Worm (Caenorhabditis elegans) whole organism, L3 larva: ENCODE results near the gene T28A11.4.

Experiments
- R02D3.7 ChIP-seq: fragments of 150-350 bp; optimal IDR thresholded peaks from 2 replicates; lab custom pipeline; 2014; ENCODE audit warnings: missing biosample characterization, missing genetic modification characterization
- aly-2 ChIP-seq: fragments of 150-350 bp; optimal IDR thresholded peaks from 2 replicates; lab custom pipeline; 2014; ENCODE audit warnings: missing biosample characterization, missing genetic modification characterization
- ceh-16 ChIP-seq: sonication (generic microtip); optimal IDR thresholded peaks from 2 replicates; lab custom pipeline; 2017; ENCODE audit warnings: missing biosample characterization, missing genetic modification characterization
- ceh-9 ChIP-seq: sonication (generic microtip); optimal IDR thresholded peaks from 2 replicates; lab custom pipeline; 2018; ENCODE audit warnings: missing biosample characterization, missing genetic modification characterization
- daf-12 ChIP-seq: fragments of 150-350 bp; optimal IDR thresholded peaks from 2 replicates; lab custom pipeline; 2014; ENCODE audit warnings: missing biosample characterization, missing genetic modification reagents, missing genetic modification characterization
- egl-27 ChIP-seq: sonication (generic microtip); optimal IDR thresholded peaks from 4 replicates; lab custom pipeline; 2017; ENCODE audit warnings: missing biosample characterization, missing genetic modification reagents, missing genetic modification characterization
- egl-5 ChIP-seq: fragments of 150-350 bp; optimal IDR thresholded peaks from 2 replicates; lab custom pipeline; 2017; ENCODE audit warnings: missing biosample characterization, missing genetic modification reagents, missing genetic modification characterization, inconsistent platforms
- elt-2 ChIP-seq: sonication (generic microtip); optimal IDR thresholded peaks from 2 replicates; lab custom pipeline; 2016; ENCODE audit warnings: missing genetic modification reagents, mild to moderate bottlenecking, missing genetic modification characterization, missing compliant biosample characterization
- fkh-2 ChIP-seq: fragments of 150-350 bp; optimal IDR thresholded peaks from 2 replicates; lab custom pipeline; 2014; ENCODE audit warnings: missing biosample characterization, missing genetic modification reagents, missing genetic modification characterization
- fos-1 ChIP-seq: fragments of 150-350 bp; optimal IDR thresholded peaks from 2 replicates; lab custom pipeline; 2014; ENCODE audit warnings: missing biosample characterization, missing genetic modification characterization
- hmg-11 ChIP-seq: sonication (generic microtip); optimal IDR thresholded peaks from 2 replicates; lab custom pipeline; 2016; ENCODE audit warnings: missing genetic modification characterization, missing compliant biosample characterization
- lin-15B ChIP-seq: fragments of 150-350 bp; optimal IDR thresholded peaks from 2 replicates; lab custom pipeline; 2014; ENCODE audit warnings: missing biosample characterization, missing genetic modification characterization
- lin-39 ChIP-seq: fragments of 150-350 bp; optimal IDR thresholded peaks from 2 replicates; lab custom pipeline; 2018; ENCODE audit warnings: missing biosample characterization, missing genetic modification reagents, missing genetic modification characterization
- lsy-12 ChIP-seq: sonication (generic microtip); optimal IDR thresholded peaks from 2 replicates; lab custom pipeline; 2016; ENCODE audit warnings: mild to moderate bottlenecking, missing genetic modification characterization, missing compliant biosample characterization
- mdl-1 ChIP-seq: fragments of 150-350 bp; optimal IDR thresholded peaks from 2 replicates; lab custom pipeline; 2014; ENCODE audit warnings: missing biosample characterization, missing genetic modification characterization
- mml-1 ChIP-seq: fragments of 150-350 bp; sonication (generic microtip); optimal IDR thresholded peaks from 3 replicates; lab custom pipeline; 2014; ENCODE audit warnings: missing biosample characterization, missing genetic modification characterization
- nfya-1 ChIP-seq: sonication (generic microtip); optimal IDR thresholded peaks from 2 replicates; lab custom pipeline; 2017; ENCODE audit warnings: missing genetic modification characterization, mild to moderate bottlenecking, missing compliant biosample characterization, antibody characterized with exemption, moderate library complexity; ENCODE audit not compliant: insufficient read depth
- nhr-12 ChIP-seq: fragments of 150-350 bp; optimal IDR thresholded peaks from 2 replicates; lab custom pipeline; 2014; ENCODE audit warnings: missing biosample characterization, missing genetic modification characterization
- nhr-23 ChIP-seq: fragments of 150-350 bp; optimal IDR thresholded peaks from 2 replicates; lab custom pipeline; 2014; ENCODE audit warnings: missing biosample characterization, missing genetic modification reagents, missing genetic modification characterization
- nhr-25 ChIP-seq: sonication (generic microtip); optimal IDR thresholded peaks from 2 replicates; lab custom pipeline; 2017; ENCODE audit warnings: missing biosample characterization, missing genetic modification characterization
- nhr-43 ChIP-seq: sonication (generic microtip); optimal IDR thresholded peaks from 2 replicates; lab custom pipeline; 2016; ENCODE audit warnings: mild to moderate bottlenecking, missing genetic modification characterization, missing compliant biosample characterization; ENCODE audit not compliant: poor library complexity, severe bottlenecking
- nhr-67 ChIP-seq: fragments of 150-350 bp; optimal IDR thresholded peaks from 2 replicates; lab custom pipeline; 2014; ENCODE audit warnings: missing biosample characterization, missing genetic modification characterization
- pha-4 ChIP-seq: fragments of 150-350 bp; optimal IDR thresholded peaks from 2 replicates; lab custom pipeline; 2014; ENCODE audit warnings: missing biosample characterization, missing genetic modification reagents, missing genetic modification characterization
- sea-2 ChIP-seq: fragments of 150-350 bp; sonication (generic microtip); optimal IDR thresholded peaks from 4 replicates; lab custom pipeline; 2014; ENCODE audit warnings: missing biosample characterization, missing genetic modification reagents, missing genetic modification characterization
- skn-1 ChIP-seq: fragments of 150-350 bp; optimal IDR thresholded peaks from 2 replicates; lab custom pipeline; 2014; ENCODE audit warnings: missing biosample characterization, missing genetic modification characterization
- snpc-4 ChIP-seq: fragments of 150-350 bp; optimal IDR thresholded peaks from 2 replicates; lab custom pipeline; 2014; ENCODE audit warnings: missing biosample characterization, missing genetic modification characterization
- tbx-2 ChIP-seq: sonication (generic microtip); optimal IDR thresholded peaks from 2 replicates; lab custom pipeline; 2016; ENCODE audit warnings: mild to moderate bottlenecking, missing genetic modification characterization, missing compliant biosample characterization
- unc-39 ChIP-seq: sonication (generic microtip); optimal IDR thresholded peaks from 4 replicates; lab custom pipeline; 2017; ENCODE audit warnings: missing biosample characterization, missing genetic modification characterization
- unc-62 ChIP-seq: fragments of 150-350 bp; sonication (generic microtip); optimal IDR thresholded peaks from 4 replicates; lab custom pipeline; 2014; ENCODE audit warnings: missing biosample characterization, missing genetic modification reagents, missing genetic modification characterization
- zag-1 ChIP-seq: fragments of 150-350 bp; optimal IDR thresholded peaks from 2 replicates; lab custom pipeline; 2014; ENCODE audit warnings: missing biosample characterization, missing genetic modification characterization
- ztf-4 ChIP-seq: fragments of 150-350 bp; optimal IDR thresholded peaks from 2 replicates; lab custom pipeline; 2014; ENCODE audit warnings: missing biosample characterization, missing genetic modification characterization

T28A11.4 gene

ce11 chrV:3257277-3257676 is 16.6 kb upstream of the T28A11.4 start, which contains the start of gene T28A11.22:
Gene T28A11.22 (plus strand): TSS chrV:3257577.
- TF ChIP-seq fos-1 (no peak), nhr-67 (tag; lab: Kevin White, UChicago) (no peak), nhr-25 (no peak), lsy-12 (tag; lab: Kevin White, UChicago) (no peak), ceh-9 (tag; lab: Kevin White, UChicago) (no peak), zag-1 (tag; lab: Kevin White, UChicago) (no peak), nfya-1 (tag; lab: Kevin White, UChicago) (no peak), ztf-4 (tag; lab: Kevin White, UChicago) (no peak), skn-1 (tag; lab: Kevin White, UChicago) (no peak), fkh-2 (tag; lab: Kevin White, UChicago) (no peak), aly-2 (no peak), snpc-4 (no peak), tbx-2 (tag; lab: Kevin White, UChicago) (no peak), unc-39 (tag; lab: Kevin White, UChicago) (no peak)

- no peak for TF ChIP-seq fos-1
- TF ChIP-seq elt-2 (tag; lab: Kevin White, UChicago) = no peak
- no peak for TF ChIP-seq nhr-25
- no peak for TF ChIP-seq ceh-9 (tag; lab: Kevin White, UChicago)
- no peak for TF ChIP-seq ceh-16 (tag; lab: Kevin White, UChicago)
- TF ChIP-seq, all 47 proteins: peak for 0
Measured at ce11 chrV:3259168-3259622, 14.7 kb upstream of the T28A11.4 start, which contains the start of gene T28A11.16. Gene T28A11.16 (minus strand): TSS chrV:3259218.

- TF ChIP-seq pha-4 (tag; lab: Kevin White, UChicago) (no peak), sea-2 (no peak), snpc-4 (no peak)
Measured at ce11 chrV:3260075-3260474, 13.8 kb upstream of the T28A11.4 start, which contains the start of gene srbc-5. Gene srbc-5 (plus strand): TSS chrV:3260375.

- TF ChIP-seq aly-2 = no peak
- TF ChIP-seq mdl-1 (tag; lab: Kevin White, UChicago) = no peak
- no peak for TF ChIP-seq R02D3.7 (tag; lab: Kevin White, UChicago)
Measured at ce11 chrV:3266189-3266588, 7.7 kb upstream of the T28A11.4 start, which contains the start of gene T28A11.17. Gene T28A11.17 (minus strand): TSS chrV:3266289.

ce11 chrV:3267950-3268349 is 5.9 kb upstream of the T28A11.4 start, which contains the start of gene T28A11.18:
Gene T28A11.18 (minus strand): TSS chrV:3268050.
- TF ChIP-seq nhr-43 (tag; lab: Kevin White, UChicago) (no peak), unc-39 (tag; lab: Kevin White, UChicago) (no peak), mdl-1 (tag; lab: Kevin White, UChicago) (no peak), nhr-12 (tag; lab: Kevin White, UChicago) (no peak), R02D3.7 (tag; lab: Kevin White, UChicago) (no peak), unc-62 (GFP tag; lab: Kevin White, UChicago) (no peak), fos-1 (no peak), egl-5 (tag; lab: Kevin White, UChicago) (no peak), aly-2 (no peak), hmg-11 (tag; lab: Kevin White, UChicago) (no peak), ceh-9 (tag; lab: Kevin White, UChicago) (no peak), daf-12 (tag; lab: Kevin White, UChicago) (no peak), lsy-12 (tag; lab: Kevin White, UChicago) (no peak), mml-1 (tag; lab: Kevin White, UChicago) (no peak)

ce11 chrV:3269407-3269806 is 4.4 kb upstream of the T28A11.4 start, which contains the start of gene T28A11.19:
Gene T28A11.19 (minus strand): TSS chrV:3269514.
- TF ChIP-seq sea-2 = no peak
- no peak for TF ChIP-seq R02D3.7 (tag; lab: Kevin White, UChicago)
- no peak for TF ChIP-seq lin-15B (tag; lab: Kevin White, UChicago)
- no peak for TF ChIP-seq zag-1 (tag; lab: Kevin White, UChicago)
- TF ChIP-seq unc-39 (tag; lab: Kevin White, UChicago) = no peak
- TF ChIP-seq egl-27 (tag; lab: Kevin White, UChicago) = no peak
- no peak for TF ChIP-seq egl-5 (tag; lab: Kevin White, UChicago)
- no peak for TF ChIP-seq unc-62 (GFP tag; lab: Kevin White, UChicago)
- TF ChIP-seq lin-39 (tag; lab: Kevin White, UChicago) = no peak
- TF ChIP-seq nhr-23 (tag; lab: Kevin White, UChicago) = no peak
